Worm (Caenorhabditis elegans) whole organism, L1 larva: ENCODE measurements around the gene F41H10.12.

Source experiments
- C16A3.4 ChIP-seq: fragments of 150-350 bp; optimal IDR thresholded peaks from 2 replicates; lab custom pipeline; 2014; ENCODE audit warnings: missing biosample characterization, missing genetic modification characterization
- Y116A8C.19 ChIP-seq: sonication (generic microtip); optimal IDR thresholded peaks from 2 replicates; lab custom pipeline; 2016; ENCODE audit warnings: missing compliant biosample characterization, missing genetic modification characterization, borderline replicate concordance
- alr-1 ChIP-seq: fragments of 200-800 bp; sonication (Bioruptor generic); optimal IDR thresholded peaks from 2 replicates; lab custom pipeline; 2018; ENCODE audit warnings: borderline replicate concordance, mild to moderate bottlenecking, missing genetic modification characterization, missing compliant biosample characterization
- ama-1 ChIP-seq: fragments of 150-350 bp; optimal IDR thresholded peaks from 2 replicates; lab custom pipeline; 2014
- blmp-1 ChIP-seq: fragments of 150-350 bp; optimal IDR thresholded peaks from 2 replicates; lab custom pipeline; 2014; ENCODE audit warnings: missing biosample characterization, missing genetic modification characterization
- ceh-82 ChIP-seq, 3 experiments: fragments of 150-350 bp in 1 of 3; sonication (generic microtip) in 2 of 3; optimal IDR thresholded peaks; 2 replicates each; lab custom pipeline; 2014 to 2017; ENCODE audit warnings: missing biosample characterization in 3 of 3, missing genetic modification characterization in 3 of 3
- ceh-88 ChIP-seq: fragments of 200-800 bp; sonication (Bioruptor generic); IDR thresholded peaks from 2 replicates; pipeline ENCODE4 v1.3.6; 2022; ENCODE audit warnings: missing genetic modification characterization, missing compliant biosample characterization
- dpl-1 ChIP-seq, 3 experiments: fragments of 150-350 bp in 2 of 3; sonication (generic microtip) in 1 of 3; optimal IDR thresholded peaks; 2 replicates each; lab custom pipeline; 2014 to 2017; ENCODE audit warnings: missing biosample characterization in 3 of 3, missing genetic modification characterization in 3 of 3, missing genetic modification reagents in 3 of 3
- efl-1 ChIP-seq, 4 experiments: fragments of 150-350 bp; optimal IDR thresholded peaks in 3 of 4; peaks in 1 of 4; 1 replicate in 1 of 4; 2 replicates in 3 of 4; lab custom pipeline; 2014; ENCODE audit warnings: missing biosample characterization in 2 of 4, missing genetic modification characterization in 2 of 4, missing genetic modification reagents in 2 of 4
- elt-3 ChIP-seq, 6 experiments: fragments of 150-350 bp in 1 of 6; sonication (generic microtip); optimal IDR thresholded peaks; 2 replicates each; lab custom pipeline; 2017 to 2018; ENCODE audit warnings: missing biosample characterization in 6 of 6, missing genetic modification characterization in 6 of 6, inconsistent platforms in 1 of 6
- grh-1 ChIP-seq: fragments of 200-800 bp; sonication (Bioruptor generic); IDR thresholded peaks from 2 replicates; pipeline ENCODE4 v1.3.6; 2022; ENCODE audit warnings: missing genetic modification reagents, missing genetic modification characterization, missing compliant biosample characterization
- irx-1 ChIP-seq: sonication (generic microtip); optimal IDR thresholded peaks from 2 replicates; lab custom pipeline; 2016; ENCODE audit warnings: missing genetic modification characterization, missing compliant biosample characterization
- isw-1 ChIP-seq: fragments of 200-800 bp; sonication (Bioruptor generic); IDR thresholded peaks from 2 replicates; pipeline ENCODE4 v1.3.6; 2022; ENCODE audit warnings: missing genetic modification characterization, missing compliant biosample characterization
- lin-14 ChIP-seq: fragments of 200-800 bp; sonication (Bioruptor generic); optimal IDR thresholded peaks from 2 replicates; lab custom pipeline; 2018; ENCODE audit warnings: mild to moderate bottlenecking, missing genetic modification characterization, moderate library complexity, missing compliant biosample characterization
- lin-15B ChIP-seq: fragments of 150-350 bp; sonication (generic microtip); optimal IDR thresholded peaks from 3 replicates; lab custom pipeline; 2014; ENCODE audit warnings: missing biosample characterization, missing genetic modification characterization
- lin-35 ChIP-seq, 2 experiments: fragments of 150-350 bp; optimal IDR thresholded peaks; 2 replicates each; lab custom pipeline; 2014; ENCODE audit warnings: missing biosample characterization in 2 of 2, missing genetic modification characterization in 2 of 2, missing genetic modification reagents in 2 of 2
- lin-39 ChIP-seq: fragments of 150-350 bp; optimal IDR thresholded peaks from 2 replicates; lab custom pipeline; 2014; ENCODE audit warnings: missing biosample characterization, missing genetic modification reagents, missing genetic modification characterization
- mep-1 ChIP-seq: fragments of 150-350 bp; optimal IDR thresholded peaks from 2 replicates; lab custom pipeline; 2014; ENCODE audit warnings: missing biosample characterization, missing genetic modification characterization
- nhr-11 ChIP-seq: fragments of 150-350 bp; optimal IDR thresholded peaks from 2 replicates; lab custom pipeline; 2014; ENCODE audit warnings: missing biosample characterization, missing genetic modification characterization
- nhr-12 ChIP-seq: sonication (generic microtip); optimal IDR thresholded peaks from 2 replicates; lab custom pipeline; 2017; ENCODE audit warnings: missing biosample characterization, missing genetic modification characterization
- nhr-19 ChIP-seq: fragments of 200-800 bp; sonication (Bioruptor generic); conservative IDR thresholded peaks from 2 replicates; pipeline ENCODE4 v1.3.6; 2022; ENCODE audit warnings: missing genetic modification characterization, missing compliant biosample characterization
- nhr-237 ChIP-seq: fragments of 150-350 bp; optimal IDR thresholded peaks from 2 replicates; lab custom pipeline; 2014; ENCODE audit warnings: missing biosample characterization, missing genetic modification characterization
- nhr-76 ChIP-seq: sonication (generic microtip); optimal IDR thresholded peaks from 2 replicates; lab custom pipeline; 2017; ENCODE audit warnings: missing biosample characterization, missing genetic modification characterization
- nhr-77 ChIP-seq: fragments of 150-350 bp; optimal IDR thresholded peaks from 2 replicates; lab custom pipeline; 2014; ENCODE audit warnings: missing biosample characterization, missing genetic modification characterization
- nhr-84 ChIP-seq: sonication (generic microtip); optimal IDR thresholded peaks from 2 replicates; lab custom pipeline; 2017; ENCODE audit warnings: missing biosample characterization, missing genetic modification characterization
- nhr-85 ChIP-seq: sonication (generic microtip); peaks from one replicate; lab custom pipeline; 2016; ENCODE audit warnings: missing genetic modification characterization, inconsistent platforms, missing compliant biosample characterization
- pag-3 ChIP-seq: sonication (generic microtip); optimal IDR thresholded peaks from 2 replicates; lab custom pipeline; 2017; ENCODE audit warnings: missing genetic modification characterization, mild to moderate bottlenecking, missing compliant biosample characterization, antibody characterized with exemption, borderline replicate concordance; ENCODE audit not compliant: insufficient read depth
- rnt-1 ChIP-seq: sonication (generic microtip); optimal IDR thresholded peaks from 2 replicates; lab custom pipeline; 2016; ENCODE audit warnings: mild to moderate bottlenecking, missing genetic modification characterization, moderate library complexity, missing compliant biosample characterization
- snu-23 ChIP-seq: sonication (generic microtip); optimal IDR thresholded peaks from 2 replicates; lab custom pipeline; 2016; ENCODE audit warnings: missing genetic modification characterization, missing compliant biosample characterization
- sup-37 ChIP-seq: fragments of 200-800 bp; sonication (Bioruptor generic); optimal IDR thresholded peaks from 2 replicates; lab custom pipeline; 2018; ENCODE audit warnings: mild to moderate bottlenecking, missing genetic modification characterization, missing compliant biosample characterization
- swsn-7 ChIP-seq: sonication (generic microtip); optimal IDR thresholded peaks from 2 replicates; lab custom pipeline; 2016; ENCODE audit warnings: missing genetic modification characterization, missing compliant biosample characterization
- unc-30 ChIP-seq: sonication (generic microtip); optimal IDR thresholded peaks from 2 replicates; lab custom pipeline; 2017; ENCODE audit warnings: missing biosample characterization, missing genetic modification characterization
- unc-62 ChIP-seq: fragments of 150-350 bp; optimal IDR thresholded peaks from 2 replicates; lab custom pipeline; 2014; ENCODE audit warnings: missing biosample characterization, missing genetic modification reagents, missing genetic modification characterization
- unc-86 ChIP-seq: sonication (generic microtip); optimal IDR thresholded peaks from 2 replicates; lab custom pipeline; 2016; ENCODE audit warnings: missing genetic modification characterization, missing compliant biosample characterization
- unc-98 ChIP-seq: fragments of 200-800 bp; sonication (Bioruptor generic); IDR thresholded peaks from 2 replicates; pipeline ENCODE4 v1.3.6; 2022; ENCODE audit warnings: missing genetic modification characterization, missing compliant biosample characterization
- vab-15 ChIP-seq: sonication (generic microtip); optimal IDR thresholded peaks from 2 replicates; lab custom pipeline; 2017; ENCODE audit warnings: missing genotype, mild to moderate bottlenecking, missing genetic modification characterization, missing compliant biosample characterization
- xbp-1 ChIP-seq: sonication (generic microtip); optimal IDR thresholded peaks from 2 replicates; lab custom pipeline; 2016; ENCODE audit warnings: missing genetic modification characterization, missing compliant biosample characterization
- zag-1 ChIP-seq: fragments of 150-350 bp; optimal IDR thresholded peaks from 2 replicates; lab custom pipeline; 2014; ENCODE audit warnings: missing biosample characterization, missing genetic modification characterization
- ztf-11 ChIP-seq, 2 experiments: sonication (generic microtip); optimal IDR thresholded peaks; 2 replicates each; lab custom pipeline; 2016 to 2017; ENCODE audit warnings: missing genetic modification characterization in 2 of 2, missing biosample characterization in 1 of 2, missing compliant biosample characterization in 1 of 2
- ztf-4 ChIP-seq: fragments of 150-350 bp; optimal IDR thresholded peaks from 2 replicates; lab custom pipeline; 2014; ENCODE audit warnings: missing biosample characterization, missing genetic modification characterization

F41H10.12 gene

DNA sequence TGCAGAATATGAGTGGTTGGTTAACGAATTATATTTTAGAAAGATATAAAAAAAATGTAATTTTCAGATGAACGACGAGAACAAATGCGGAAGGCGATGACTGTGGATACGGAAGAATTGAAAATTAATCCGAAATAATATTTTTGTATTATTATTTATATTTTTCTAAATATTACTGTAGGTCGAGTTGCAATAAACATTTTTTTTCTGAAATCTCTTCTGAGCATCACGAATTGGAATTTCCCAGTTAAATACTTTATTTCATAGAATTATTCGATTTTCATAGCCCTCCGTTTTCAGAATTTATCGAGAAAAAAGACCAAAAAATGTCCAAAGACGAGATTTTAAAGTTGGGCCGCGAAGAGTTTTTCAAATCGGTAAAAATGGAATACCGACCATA is 12.4 kb downstream of the F41H10.12 start, which contains the start of gene ZK616.2:
Gene ZK616.2, plus strand, starts transcription at position 301 of the 400 bp plus-strand sequence.
- TF ChIP-seq nhr-19 (GFP tag; lab: Robert Waterston, UW) (no peak), isw-1 (no peak), xbp-1 (tag; lab: Kevin White, UChicago) (no peak), ama-1 (no peak), sup-37 (GFP tag; lab: Kevin White, UChicago) (no peak), nhr-77 (no peak), nhr-85 (tag; lab: Kevin White, UChicago) (no peak), nhr-12 (tag; lab: Kevin White, UChicago) (no peak), elt-3 (tag; optimal IDR thresholded peaks at IDR 0.05; lab: Kevin White, UChicago) (no peak), ceh-82 (tag; optimal IDR thresholded peaks at IDR 0.05; lab: Kevin White, UChicago) (no peak), ztf-11 (tag; optimal IDR thresholded peaks at IDR 0.05; lab: Kevin White, UChicago) (no peak), grh-1 (GFP tag; lab: Robert Waterston, UW) (no peak), vab-15 (no peak), nhr-237 (no peak), zag-1 (tag; lab: Kevin White, UChicago) (no peak), nhr-11 (tag; lab: Kevin White, UChicago) (no peak), alr-1 (tag; lab: Kevin White, UChicago) (no peak)

- TF ChIP-seq unc-86 (tag; lab: Kevin White, UChicago) = no peak
- TF ChIP-seq zag-1 (tag; lab: Kevin White, UChicago) = no peak
- TF ChIP-seq irx-1 = no peak
- no peak for TF ChIP-seq mep-1 (tag; lab: Kevin White, UChicago)
- no peak for TF ChIP-seq snu-23 (GFP tag; lab: Kevin White, UChicago)
- TF ChIP-seq lin-14 (GFP tag; lab: Kevin White, UChicago) = no peak
- TF ChIP-seq unc-98 (GFP tag; lab: Robert Waterston, UW) = no peak
- TF ChIP-seq lin-35 (GFP tag; optimal IDR thresholded peaks at IDR 0.05; lab: Kevin White, UChicago) = no peak
- TF ChIP-seq dpl-1 (GFP tag; optimal IDR thresholded peaks at IDR 0.05; lab: Kevin White, UChicago) = no peak
- no peak for TF ChIP-seq nhr-12 (tag; lab: Kevin White, UChicago)
- TF ChIP-seq unc-30 (tag; lab: Kevin White, UChicago) = no peak
- no peak for TF ChIP-seq xbp-1 (tag; lab: Kevin White, UChicago)
- TF ChIP-seq elt-3 (tag; optimal IDR thresholded peaks at IDR 0.05; lab: Kevin White, UChicago) = no peak
Measured at ce11 chrIV:5400609-5401008, 15.5 kb downstream of the F41H10.12 start, which contains the start of gene ZK616.1. ZK616.1 (plus strand) TSS chrIV:5400909.

- TF ChIP-seq rnt-1 (no peak), ztf-11 (tag; optimal IDR thresholded peaks at IDR 0.05; lab: Kevin White, UChicago) (no peak), nhr-84 (tag; lab: Kevin White, UChicago) (no peak), unc-86 (tag; lab: Kevin White, UChicago) (no peak), mep-1 (tag; lab: Kevin White, UChicago) (no peak), pag-3 (tag; lab: Kevin White, UChicago) (no peak), unc-98 (GFP tag; lab: Robert Waterston, UW) (no peak), ztf-4 (no peak), swsn-7 (no peak), lin-39 (no peak), ceh-88 (no peak), efl-1 (optimal IDR thresholded peaks at IDR 0.05; lab: Kevin White, UChicago) (no peak), efl-1 (GFP tag; optimal IDR thresholded peaks at IDR 0.05 in 1 of 2; lab: Kevin White, UChicago) (no peak), nhr-76 (tag; lab: Kevin White, UChicago) (no peak), nhr-237 (no peak), C16A3.4 (no peak), lin-15B (no peak)
Measured at ce11 chrIV:5405345-5405744, 20.2 kb downstream of the F41H10.12 start, which contains the start of gene ZK616.61. ZK616.61 (plus strand) TSS chrIV:5405645.

ce11 chrIV:5409112-5409511 is 24.0 kb downstream of the F41H10.12 start:
- no peak for TF ChIP-seq blmp-1 (tag; lab: Kevin White, UChicago)
- TF ChIP-seq Y116A8C.19 (tag; lab: Kevin White, UChicago) = no peak
- no peak for TF ChIP-seq zag-1 (tag; lab: Kevin White, UChicago)
- no peak for TF ChIP-seq unc-62 (GFP tag; lab: Kevin White, UChicago)
- no peak for TF ChIP-seq efl-1 (optimal IDR thresholded peaks at IDR 0.05; lab: Kevin White, UChicago)
- no peak for TF ChIP-seq efl-1 (GFP tag; optimal IDR thresholded peaks at IDR 0.05 in 1 of 2; lab: Kevin White, UChicago)
